Worm (Caenorhabditis elegans) whole organism, L1 larva: ENCODE data around the gene fars-3.

Source experiments
- C04F5.9 ChIP-seq: sonication (generic microtip); optimal IDR thresholded peaks from 2 replicates; lab custom pipeline; 2016; ENCODE audit warnings: missing genetic modification characterization, missing compliant biosample characterization
- C16A3.4 ChIP-seq: fragments of 150-350 bp; optimal IDR thresholded peaks from 2 replicates; lab custom pipeline; 2014; ENCODE audit warnings: missing biosample characterization, missing genetic modification characterization
- C34B4.2 ChIP-seq: sonication (generic microtip); optimal IDR thresholded peaks from 2 replicates; lab custom pipeline; 2017; ENCODE audit warnings: mild to moderate bottlenecking, missing genetic modification characterization, missing compliant biosample characterization
- F16B12.6 ChIP-seq: fragments of 150-350 bp; optimal IDR thresholded peaks from 2 replicates; lab custom pipeline; 2014; ENCODE audit warnings: missing biosample characterization, missing genetic modification characterization
- aha-1 ChIP-seq: fragments of 150-350 bp; optimal IDR thresholded peaks from 2 replicates; lab custom pipeline; 2014; ENCODE audit warnings: missing biosample characterization, missing genetic modification characterization
- alr-1 ChIP-seq: fragments of 200-800 bp; sonication (Bioruptor generic); optimal IDR thresholded peaks from 2 replicates; lab custom pipeline; 2018; ENCODE audit warnings: borderline replicate concordance, mild to moderate bottlenecking, missing genetic modification characterization, missing compliant biosample characterization
- ama-1 ChIP-seq: fragments of 150-350 bp; optimal IDR thresholded peaks from 2 replicates; lab custom pipeline; 2014
- blmp-1 ChIP-seq: fragments of 150-350 bp; optimal IDR thresholded peaks from 2 replicates; lab custom pipeline; 2014; ENCODE audit warnings: missing biosample characterization, missing genetic modification characterization
- ceh-63 ChIP-seq: fragments of 200-800 bp; sonication (Bioruptor generic); optimal IDR thresholded peaks from 2 replicates; lab custom pipeline; 2018; ENCODE audit warnings: mild to moderate bottlenecking, missing genetic modification characterization, missing compliant biosample characterization
- efl-1 ChIP-seq, 4 experiments: fragments of 150-350 bp; optimal IDR thresholded peaks in 3 of 4; peaks in 1 of 4; 1 replicate in 1 of 4; 2 replicates in 3 of 4; lab custom pipeline; 2014; ENCODE audit warnings: missing biosample characterization in 2 of 4, missing genetic modification characterization in 2 of 4, missing genetic modification reagents in 2 of 4
- efl-3 ChIP-seq: fragments of 200-800 bp; sonication (Bioruptor generic); optimal IDR thresholded peaks from 2 replicates; lab custom pipeline; 2018; ENCODE audit warnings: mild to moderate bottlenecking, missing genetic modification characterization, missing compliant biosample characterization
- egl-27 ChIP-seq, 2 experiments: fragments of 150-350 bp in 1 of 2; sonication (generic microtip); optimal IDR thresholded peaks; 3 replicates each; lab custom pipeline; 2017 to 2018; ENCODE audit warnings: missing biosample characterization in 2 of 2, missing genetic modification characterization in 2 of 2, missing genetic modification reagents in 2 of 2
- ets-5 ChIP-seq: fragments of 200-800 bp; sonication (Bioruptor generic); IDR thresholded peaks from 2 replicates; pipeline ENCODE4 v1.3.6; 2022; ENCODE audit warnings: missing genetic modification characterization, missing compliant biosample characterization
- fkh-10 ChIP-seq: sonication (generic microtip); optimal IDR thresholded peaks from 2 replicates; lab custom pipeline; 2017; ENCODE audit warnings: missing biosample characterization, missing genetic modification reagents, missing genetic modification characterization
- fkh-4 ChIP-seq: sonication (generic microtip); optimal IDR thresholded peaks from 2 replicates; lab custom pipeline; 2016; ENCODE audit warnings: missing compliant biosample characterization, missing genetic modification characterization, borderline replicate concordance
- fkh-8 ChIP-seq: sonication (generic microtip); optimal IDR thresholded peaks from 2 replicates; lab custom pipeline; 2016; ENCODE audit warnings: mild to moderate bottlenecking, missing genetic modification characterization, missing compliant biosample characterization
- fos-1 ChIP-seq: fragments of 150-350 bp; optimal IDR thresholded peaks from 2 replicates; lab custom pipeline; 2014; ENCODE audit warnings: missing biosample characterization, missing genetic modification characterization
- hlh-17 ChIP-seq: fragments of 200-800 bp; sonication (Bioruptor generic); optimal IDR thresholded peaks from 2 replicates; lab custom pipeline; 2018; ENCODE audit warnings: missing genetic modification characterization, mild to moderate bottlenecking, missing compliant biosample characterization, moderate library complexity, borderline replicate concordance
- hlh-4 ChIP-seq: sonication (generic microtip); optimal IDR thresholded peaks from 2 replicates; lab custom pipeline; 2016; ENCODE audit warnings: mild to moderate bottlenecking, missing genetic modification characterization, missing compliant biosample characterization
- hpl-2 ChIP-seq: fragments of 150-350 bp; optimal IDR thresholded peaks from 2 replicates; lab custom pipeline; 2014; ENCODE audit warnings: missing biosample characterization, missing genetic modification reagents, missing genetic modification characterization
- irx-1 ChIP-seq: sonication (generic microtip); optimal IDR thresholded peaks from 2 replicates; lab custom pipeline; 2016; ENCODE audit warnings: missing genetic modification characterization, missing compliant biosample characterization
- isw-1 ChIP-seq: fragments of 200-800 bp; sonication (Bioruptor generic); IDR thresholded peaks from 2 replicates; pipeline ENCODE4 v1.3.6; 2022; ENCODE audit warnings: missing genetic modification characterization, missing compliant biosample characterization
- jun-1 ChIP-seq: fragments of 150-350 bp; optimal IDR thresholded peaks from 2 replicates; lab custom pipeline; 2014; ENCODE audit warnings: missing biosample characterization, missing genetic modification reagents, missing genetic modification characterization
- lin-13 ChIP-seq: fragments of 150-350 bp; optimal IDR thresholded peaks from 2 replicates; lab custom pipeline; 2014; ENCODE audit warnings: missing biosample characterization, missing genetic modification reagents, missing genetic modification characterization
- lin-14 ChIP-seq: fragments of 200-800 bp; sonication (Bioruptor generic); optimal IDR thresholded peaks from 2 replicates; lab custom pipeline; 2018; ENCODE audit warnings: mild to moderate bottlenecking, missing genetic modification characterization, moderate library complexity, missing compliant biosample characterization
- lin-15B ChIP-seq: fragments of 150-350 bp; sonication (generic microtip); optimal IDR thresholded peaks from 3 replicates; lab custom pipeline; 2014; ENCODE audit warnings: missing biosample characterization, missing genetic modification characterization
- lin-39 ChIP-seq: fragments of 150-350 bp; optimal IDR thresholded peaks from 2 replicates; lab custom pipeline; 2014; ENCODE audit warnings: missing biosample characterization, missing genetic modification reagents, missing genetic modification characterization
- lir-3 ChIP-seq: sonication (generic microtip); optimal IDR thresholded peaks from 2 replicates; lab custom pipeline; 2016; ENCODE audit warnings: mild to moderate bottlenecking, missing genetic modification characterization, moderate library complexity, missing compliant biosample characterization; ENCODE audit not compliant: poor library complexity
- lsy-2 ChIP-seq, 2 experiments: fragments of 150-350 bp; optimal IDR thresholded peaks; 2 replicates each; lab custom pipeline; 2014; ENCODE audit warnings: missing biosample characterization in 2 of 2, missing genetic modification characterization in 2 of 2
- mab-9 ChIP-seq: fragments of 200-800 bp; sonication (Bioruptor generic); IDR thresholded peaks from 2 replicates; pipeline ENCODE4 v1.3.6; 2022; ENCODE audit warnings: missing genetic modification reagents, missing genetic modification characterization, missing compliant biosample characterization
- mdl-1 ChIP-seq, 2 experiments: fragments of 150-350 bp; optimal IDR thresholded peaks; 2 replicates each; lab custom pipeline; 2014 to 2017; ENCODE audit warnings: missing biosample characterization in 2 of 2, missing genetic modification characterization in 2 of 2, inconsistent platforms in 1 of 2
- mef-2 ChIP-seq: fragments of 150-350 bp; optimal IDR thresholded peaks from 2 replicates; lab custom pipeline; 2014; ENCODE audit warnings: missing biosample characterization, missing genetic modification characterization
- mep-1 ChIP-seq: fragments of 150-350 bp; optimal IDR thresholded peaks from 2 replicates; lab custom pipeline; 2014; ENCODE audit warnings: missing biosample characterization, missing genetic modification characterization
- nhr-11 ChIP-seq: fragments of 150-350 bp; optimal IDR thresholded peaks from 2 replicates; lab custom pipeline; 2014; ENCODE audit warnings: missing biosample characterization, missing genetic modification characterization
- nhr-19 ChIP-seq: fragments of 200-800 bp; sonication (Bioruptor generic); conservative IDR thresholded peaks from 2 replicates; pipeline ENCODE4 v1.3.6; 2022; ENCODE audit warnings: missing genetic modification characterization, missing compliant biosample characterization
- nhr-237 ChIP-seq: fragments of 150-350 bp; optimal IDR thresholded peaks from 2 replicates; lab custom pipeline; 2014; ENCODE audit warnings: missing biosample characterization, missing genetic modification characterization
- nhr-47 ChIP-seq: sonication (generic microtip); optimal IDR thresholded peaks from 2 replicates; lab custom pipeline; 2016; ENCODE audit warnings: mild to moderate bottlenecking, missing genetic modification characterization, moderate library complexity, missing compliant biosample characterization
- nhr-77 ChIP-seq: fragments of 150-350 bp; optimal IDR thresholded peaks from 2 replicates; lab custom pipeline; 2014; ENCODE audit warnings: missing biosample characterization, missing genetic modification characterization
- nhr-90 ChIP-seq: sonication (generic microtip); optimal IDR thresholded peaks from 2 replicates; lab custom pipeline; 2016; ENCODE audit warnings: mild to moderate bottlenecking, missing genetic modification characterization, missing compliant biosample characterization; ENCODE audit not compliant: poor library complexity
- pag-3 ChIP-seq: sonication (generic microtip); optimal IDR thresholded peaks from 2 replicates; lab custom pipeline; 2017; ENCODE audit warnings: missing genetic modification characterization, mild to moderate bottlenecking, missing compliant biosample characterization, antibody characterized with exemption, borderline replicate concordance; ENCODE audit not compliant: insufficient read depth
- pqm-1 ChIP-seq: sonication (generic microtip); optimal IDR thresholded peaks from 3 replicates; lab custom pipeline; 2017; ENCODE audit warnings: missing biosample characterization, missing genetic modification characterization
- rnt-1 ChIP-seq: sonication (generic microtip); optimal IDR thresholded peaks from 2 replicates; lab custom pipeline; 2016; ENCODE audit warnings: mild to moderate bottlenecking, missing genetic modification characterization, moderate library complexity, missing compliant biosample characterization
- skn-1 ChIP-seq: fragments of 150-350 bp; optimal IDR thresholded peaks from 2 replicates; lab custom pipeline; 2014; ENCODE audit warnings: missing biosample characterization, missing genetic modification characterization
- snpc-4 ChIP-seq: fragments of 150-350 bp; optimal IDR thresholded peaks from 2 replicates; lab custom pipeline; 2014; ENCODE audit warnings: missing biosample characterization, missing genetic modification characterization
- sox-4 ChIP-seq: sonication (generic microtip); optimal IDR thresholded peaks from 2 replicates; lab custom pipeline; 2016; ENCODE audit warnings: missing genetic modification characterization, missing compliant biosample characterization
- sup-37 ChIP-seq: fragments of 200-800 bp; sonication (Bioruptor generic); optimal IDR thresholded peaks from 2 replicates; lab custom pipeline; 2018; ENCODE audit warnings: mild to moderate bottlenecking, missing genetic modification characterization, missing compliant biosample characterization
- swsn-7 ChIP-seq: sonication (generic microtip); optimal IDR thresholded peaks from 2 replicates; lab custom pipeline; 2016; ENCODE audit warnings: missing genetic modification characterization, missing compliant biosample characterization
- unc-130 ChIP-seq: fragments of 150-350 bp; optimal IDR thresholded peaks from 2 replicates; lab custom pipeline; 2017; ENCODE audit warnings: missing biosample characterization, missing genetic modification characterization, inconsistent platforms
- xbp-1 ChIP-seq: sonication (generic microtip); optimal IDR thresholded peaks from 2 replicates; lab custom pipeline; 2016; ENCODE audit warnings: missing genetic modification characterization, missing compliant biosample characterization
- zag-1 ChIP-seq: fragments of 150-350 bp; optimal IDR thresholded peaks from 2 replicates; lab custom pipeline; 2014; ENCODE audit warnings: missing biosample characterization, missing genetic modification characterization

The fars-3 gene

DNA sequence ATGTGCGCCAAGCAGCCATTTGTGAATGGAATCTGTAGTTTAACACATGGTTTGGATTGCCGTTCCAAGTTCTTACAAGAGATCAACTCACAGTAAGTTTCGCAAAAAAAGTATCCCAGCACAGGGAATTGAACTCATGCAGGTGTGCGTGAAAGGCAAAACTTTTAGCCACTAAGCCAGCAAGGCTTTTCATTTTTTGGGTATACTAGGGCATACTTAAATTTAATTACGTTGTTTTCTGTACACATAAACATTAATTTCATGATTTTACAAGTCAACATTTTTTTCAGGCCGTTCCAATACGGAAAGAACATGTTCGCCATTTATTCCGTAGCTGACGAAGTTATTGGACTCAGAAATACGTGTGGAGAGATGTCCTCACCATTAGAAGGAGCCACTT is 23.1 kb upstream of the fars-3 start:
- TF ChIP-seq efl-1 (optimal IDR thresholded peaks at IDR 0.05; lab: Kevin White, UChicago) = no peak
- peak in 1 of 2 experiments; percentile 91 for TF ChIP-seq efl-1 (GFP tag; optimal IDR thresholded peaks at IDR 0.05 in 1 of 2; lab: Kevin White, UChicago)
- TF ChIP-seq lsy-2 (tag; optimal IDR thresholded peaks at IDR 0.05; lab: Kevin White, UChicago) = peak in 1 of 2 experiments; percentile 16
- TF ChIP-seq mep-1 = no peak
- peak; percentile 0 for TF ChIP-seq F16B12.6 (tag; lab: Kevin White, UChicago)

DNA sequence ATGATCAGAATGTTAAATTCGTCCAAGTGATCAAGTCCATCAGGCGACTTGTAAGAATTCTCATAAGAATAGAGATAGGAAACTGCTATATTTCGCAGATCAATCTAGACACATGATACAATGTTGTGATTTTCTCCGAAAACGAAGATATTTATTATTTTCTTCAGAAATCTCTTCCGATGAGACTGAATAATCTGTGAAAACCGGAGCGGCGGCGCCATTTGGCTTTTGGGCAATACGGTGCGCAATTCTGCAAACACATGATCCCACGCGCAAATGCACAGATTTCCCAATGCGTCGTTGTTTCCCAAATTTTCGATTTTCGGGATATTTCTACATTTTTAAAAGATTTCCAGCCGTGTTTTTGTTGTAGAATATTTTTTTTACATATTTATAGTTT is 22.5 kb upstream of the fars-3 start:
- TF ChIP-seq ets-5 (GFP tag; lab: Robert Waterston, UW) (no peak), nhr-90 (tag; lab: Kevin White, UChicago) (peak; percentile 42), hlh-4 (tag; lab: Kevin White, UChicago) (no peak), aha-1 (tag; lab: Kevin White, UChicago) (no peak), hpl-2 (GFP tag; lab: Kevin White, UChicago) (no peak), egl-27 (tag; optimal IDR thresholded peaks at IDR 0.05; lab: Kevin White, UChicago) (no peak), lin-14 (GFP tag; lab: Kevin White, UChicago) (peak; percentile 48), swsn-7 (peak; percentile 47), efl-3 (GFP tag; lab: Kevin White, UChicago) (no peak), nhr-77 (tag; lab: Kevin White, UChicago) (no peak), sup-37 (no peak), fkh-8 (tag; lab: Kevin White, UChicago) (no peak), skn-1 (tag; lab: Kevin White, UChicago) (peak; percentile 9), ceh-63 (GFP tag; lab: Kevin White, UChicago) (no peak), pag-3 (tag; lab: Kevin White, UChicago) (no peak), fkh-10 (GFP tag; lab: Kevin White, UChicago) (no peak), pqm-1 (tag; lab: Kevin White, UChicago) (no peak), snpc-4 (tag; lab: Kevin White, UChicago) (peak; percentile 24), mdl-1 (tag; optimal IDR thresholded peaks at IDR 0.05; lab: Kevin White, UChicago) (peak in 1 of 2 experiments; percentile 33), nhr-237 (tag; lab: Kevin White, UChicago) (no peak), nhr-19 (GFP tag; lab: Robert Waterston, UW) (peak; percentile 31), efl-1 (optimal IDR thresholded peaks at IDR 0.05; lab: Kevin White, UChicago) (peak; percentile 50 to 61), efl-1 (GFP tag; optimal IDR thresholded peaks at IDR 0.05 in 1 of 2; lab: Kevin White, UChicago) (peak; percentile 56 to 88), mab-9 (GFP tag; lab: Robert Waterston, UW) (no peak), fos-1 (tag; lab: Kevin White, UChicago) (no peak), zag-1 (tag; lab: Kevin White, UChicago) (no peak), lsy-2 (tag; optimal IDR thresholded peaks at IDR 0.05; lab: Kevin White, UChicago) (peak; percentile 85 to 95), irx-1 (tag; lab: Kevin White, UChicago) (peak; percentile 15), lir-3 (tag; lab: Kevin White, UChicago) (no peak), mep-1 (peak; percentile 65), lin-15B (tag; lab: Kevin White, UChicago) (peak; percentile 0), hlh-17 (GFP tag; lab: Kevin White, UChicago) (no peak), fkh-4 (tag; lab: Kevin White, UChicago) (no peak), ama-1 (no peak), lin-39 (no peak), C16A3.4 (tag; lab: Kevin White, UChicago) (peak; percentile 2), lin-13 (GFP tag; lab: Kevin White, UChicago) (peak; percentile 8), jun-1 (tag; lab: Kevin White, UChicago) (peak; percentile 26), nhr-11 (tag; lab: Kevin White, UChicago) (no peak), xbp-1 (tag; lab: Kevin White, UChicago) (peak; percentile 44), blmp-1 (tag; lab: Kevin White, UChicago) (peak; percentile 63), C34B4.2 (tag; lab: Kevin White, UChicago) (no peak), rnt-1 (tag; lab: Kevin White, UChicago) (peak; percentile 30), unc-130 (tag; lab: Kevin White, UChicago) (peak; percentile 35), nhr-47 (peak; percentile 63), alr-1 (no peak), sox-4 (tag; lab: Kevin White, UChicago) (no peak), C04F5.9 (tag; lab: Kevin White, UChicago) (no peak), isw-1 (GFP tag; lab: Robert Waterston, UW) (peak; percentile 8; the same call in 1 of the 2 replicates), mef-2 (tag; lab: Kevin White, UChicago) (no peak)
